Fruit fly (Drosophila melanogaster) whole organism, embryonic: Measurements from ENCODE around the gene gro.
A peak's percentile ranks its signal among the peaks of the same experiment; 100 is the strongest.

Source experiments
- Aef1 ChIP-seq: fragments of 200-800 bp; sonication (Bioruptor generic); IDR thresholded peaks from 3 replicates; pipeline ENCODE4 v1.3.6; 2022; ENCODE audit warnings: missing biosample characterization, missing genetic modification characterization
- Antp ChIP-seq: fragments of 200-800 bp; sonication (Bioruptor generic); optimal IDR thresholded peaks from 3 replicates; lab custom pipeline; 2016; ENCODE audit warnings: missing biosample characterization, missing genetic modification characterization
- Atf6 ChIP-seq: fragments of 200-800 bp; sonication (Bioruptor generic); IDR thresholded peaks from 2 replicates; pipeline ENCODE4 v1.3.6; 2022; ENCODE audit warnings: missing biosample characterization, missing genetic modification characterization
- Blimp-1 ChIP-seq: fragments of 200-800 bp; sonication (Bioruptor generic); optimal IDR thresholded peaks from 3 replicates; lab custom pipeline; 2018; ENCODE audit warnings: missing biosample characterization, missing genetic modification characterization, mild to moderate bottlenecking, moderate library complexity, missing genetic modification reagents
- CG11723 ChIP-seq: fragments of 200-800 bp; sonication (Bioruptor generic); optimal IDR thresholded peaks from 2 replicates; lab custom pipeline; 2017; ENCODE audit warnings: missing biosample characterization, mild to moderate bottlenecking, missing genetic modification characterization
- CG12104 ChIP-seq: fragments of 200-800 bp; sonication (Bioruptor generic); optimal IDR thresholded peaks from 3 replicates; lab custom pipeline; 2016; ENCODE audit warnings: missing biosample characterization, missing genetic modification characterization
- CG13775 ChIP-seq: fragments of 200-800 bp; sonication (Bioruptor generic); optimal IDR thresholded peaks from 3 replicates; lab custom pipeline; 2017; ENCODE audit warnings: missing biosample characterization, mild to moderate bottlenecking, missing genetic modification characterization
- CG14014 ChIP-seq: fragments of 200-800 bp; sonication (Bioruptor generic); IDR thresholded peaks from 2 replicates; pipeline ENCODE4 v1.3.6; 2022; ENCODE audit warnings: missing biosample characterization, missing genetic modification characterization
- CG15601 ChIP-seq: fragments of 200-800 bp; sonication (Bioruptor generic); optimal IDR thresholded peaks from 3 replicates; lab custom pipeline; 2019; ENCODE audit warnings: missing biosample characterization, mild to moderate bottlenecking, missing genetic modification characterization, moderate library complexity
- CG15696 ChIP-seq: fragments of 200-800 bp; sonication (Bioruptor generic); optimal IDR thresholded peaks from 2 replicates; lab custom pipeline; 2019; ENCODE audit warnings: missing biosample characterization, mild to moderate bottlenecking, missing genetic modification characterization, moderate library complexity
- CG17328 ChIP-seq: fragments of 200-800 bp; sonication (Bioruptor generic); IDR thresholded peaks from 2 replicates; pipeline ENCODE4 v1.3.6; 2022; ENCODE audit warnings: missing biosample characterization, missing genetic modification characterization
- CG18262 ChIP-seq: fragments of 200-800 bp; optimal IDR thresholded peaks from 3 replicates; lab custom pipeline; 2019; ENCODE audit warnings: missing biosample characterization, mild to moderate bottlenecking, missing genetic modification characterization, moderate library complexity
- CG18619 ChIP-seq: fragments of 200-800 bp; sonication (Bioruptor generic); optimal IDR thresholded peaks from 3 replicates; lab custom pipeline; 2017; ENCODE audit warnings: missing biosample characterization, mild to moderate bottlenecking, missing genetic modification characterization
- CG2889 ChIP-seq: fragments of 200-800 bp; sonication (Bioruptor generic); IDR thresholded peaks from 3 replicates; pipeline ENCODE4 v1.3.6; 2022; ENCODE audit warnings: missing biosample characterization, missing genetic modification characterization
- CG31224 ChIP-seq: fragments of 200-800 bp; sonication (Bioruptor generic); IDR thresholded peaks from 2 replicates; pipeline ENCODE4 v1.3.6; 2022; ENCODE audit warnings: missing biosample characterization, missing genetic modification characterization
- CG31441 ChIP-seq: fragments of 200-800 bp; sonication (Bioruptor generic); IDR thresholded peaks from 2 replicates; pipeline ENCODE4 v1.3.6; 2022; ENCODE audit warnings: missing biosample characterization, missing genetic modification characterization
- CG3726 ChIP-seq: fragments of 200-800 bp; sonication (Bioruptor generic); IDR thresholded peaks from 3 replicates; pipeline ENCODE4, ENCODE4 v1.3.6; 2022; ENCODE audit warnings: missing biosample characterization, missing genetic modification characterization
- CG4820 ChIP-seq: fragments of 200-800 bp; sonication (Bioruptor generic); optimal IDR thresholded peaks from 3 replicates; lab custom pipeline; 2016; ENCODE audit warnings: missing biosample characterization, missing genetic modification characterization
- CG6654 ChIP-seq: fragments of 200-800 bp; sonication (Bioruptor generic); optimal IDR thresholded peaks from 2 replicates; lab custom pipeline; 2017; ENCODE audit warnings: missing biosample characterization, mild to moderate bottlenecking, missing genetic modification characterization
- CG6689 ChIP-seq: fragments of 200-800 bp; sonication (Bioruptor generic); IDR thresholded peaks from 2 replicates; pipeline ENCODE4 v1.3.6; 2022; ENCODE audit warnings: missing biosample characterization, missing genetic modification characterization
- CG6813 ChIP-seq: fragments of 200-800 bp; sonication (Bioruptor generic); optimal IDR thresholded peaks from 2 replicates; lab custom pipeline; 2017; ENCODE audit warnings: missing biosample characterization, missing genetic modification characterization, mild to moderate bottlenecking, moderate library complexity, missing genetic modification reagents
- CG7745 ChIP-seq: fragments of 200-800 bp; sonication (Bioruptor generic); optimal IDR thresholded peaks from 2 replicates; lab custom pipeline; 2018; ENCODE audit warnings: missing biosample characterization, mild to moderate bottlenecking, missing genetic modification characterization, moderate library complexity
- CG8765 ChIP-seq: fragments of 200-800 bp; sonication (Bioruptor generic); IDR thresholded peaks from 2 replicates; pipeline ENCODE4 v1.3.6; 2022; ENCODE audit warnings: missing biosample characterization, missing genetic modification characterization
- CG9817 ChIP-seq: fragments of 200-800 bp; sonication (Bioruptor generic); optimal IDR thresholded peaks from 2 replicates; lab custom pipeline; 2018; ENCODE audit warnings: missing biosample characterization, mild to moderate bottlenecking, missing genetic modification characterization, moderate library complexity
- Dll ChIP-seq: fragments of 200-800 bp; sonication (Bioruptor generic); IDR thresholded peaks from 4 replicates; pipeline ENCODE4 v1.3.6; 2022; ENCODE audit warnings: missing biosample characterization, missing genetic modification characterization; ENCODE audit not compliant: partially characterized antibody
- Fer3 ChIP-seq: fragments of 200-800 bp; sonication (Bioruptor generic); optimal IDR thresholded peaks from 2 replicates; lab custom pipeline; 2018; ENCODE audit warnings: missing biosample characterization, mild to moderate bottlenecking, missing genetic modification characterization, moderate library complexity
- Hey ChIP-seq: fragments of 200-800 bp; sonication (Bioruptor generic); optimal IDR thresholded peaks from 3 replicates; lab custom pipeline; 2018; ENCODE audit warnings: missing biosample characterization, mild to moderate bottlenecking, missing genetic modification characterization
- Hr51 ChIP-seq, 2 experiments: fragments of 200-800 bp; sonication (Bioruptor generic); optimal IDR thresholded peaks; 2 replicates in 1 of 2; 3 replicates in 1 of 2; lab custom pipeline; 2016 to 2018; ENCODE audit warnings: missing biosample characterization in 2 of 2, missing genetic modification characterization in 2 of 2, mild to moderate bottlenecking in 1 of 2, moderate library complexity in 1 of 2
- Med ChIP-seq: fragments of 200-800 bp; sonication (Bioruptor generic); peaks from one replicate; lab custom pipeline; 2016; ENCODE audit warnings: missing biosample characterization, missing genetic modification characterization, mild to moderate bottlenecking, inconsistent platforms, moderate library complexity
- Meics ChIP-seq: fragments of 200-800 bp; sonication (Bioruptor generic); optimal IDR thresholded peaks from 2 replicates; lab custom pipeline; 2017; ENCODE audit warnings: missing biosample characterization, mild to moderate bottlenecking, missing genetic modification characterization
- Oli ChIP-seq: fragments of 200-800 bp; sonication (Bioruptor generic); optimal IDR thresholded peaks from 2 replicates; lab custom pipeline; 2018; ENCODE audit warnings: missing biosample characterization, mild to moderate bottlenecking, missing genetic modification characterization, moderate library complexity
- amos ChIP-seq: fragments of 200-800 bp; sonication (Bioruptor generic); IDR thresholded peaks from 2 replicates; pipeline ENCODE4 v1.3.6; 2022; ENCODE audit warnings: missing biosample characterization, missing genetic modification characterization; ENCODE audit not compliant: partially characterized antibody
- ap ChIP-seq: fragments of 200-800 bp; sonication (Bioruptor generic); IDR thresholded peaks from 2 replicates; pipeline ENCODE4 v1.3.6; 2022; ENCODE audit warnings: missing biosample characterization, missing genetic modification characterization
- chinmo ChIP-seq: fragments of 200-800 bp; sonication (Bioruptor generic); IDR thresholded peaks from 4 replicates; pipeline ENCODE4 v1.3.6; 2022; ENCODE audit warnings: missing biosample characterization, missing genetic modification characterization; ENCODE audit not compliant: partially characterized antibody
- danr ChIP-seq: fragments of 200-800 bp; sonication (Bioruptor generic); IDR thresholded peaks from 2 replicates; pipeline ENCODE4 v1.3.6; 2022; ENCODE audit warnings: missing biosample characterization, missing genetic modification characterization
- dati ChIP-seq: fragments of 200-800 bp; sonication (Bioruptor generic); IDR thresholded peaks from 2 replicates; pipeline ENCODE4 v1.3.6; 2022; ENCODE audit warnings: missing biosample characterization, missing genetic modification characterization
- ems ChIP-seq: fragments of 200-800 bp; sonication (Bioruptor generic); optimal IDR thresholded peaks from 3 replicates; lab custom pipeline; 2016; ENCODE audit warnings: missing biosample characterization, missing genetic modification characterization
- exex ChIP-seq: fragments of 200-800 bp; sonication (Bioruptor generic); optimal IDR thresholded peaks from 4 replicates; lab custom pipeline; 2018; ENCODE audit warnings: missing biosample characterization, mild to moderate bottlenecking, missing genetic modification characterization, moderate library complexity
- eyg ChIP-seq: fragments of 200-800 bp; sonication (Bioruptor generic); optimal IDR thresholded peaks from 3 replicates; lab custom pipeline; 2016; ENCODE audit warnings: missing biosample characterization, missing genetic modification characterization
- gce ChIP-seq: fragments of 200-800 bp; sonication (Bioruptor generic); IDR thresholded peaks from 3 replicates; pipeline ENCODE4 v1.3.6; 2022; ENCODE audit warnings: missing biosample characterization, missing genetic modification characterization
- ind ChIP-seq: fragments of 200-800 bp; sonication (Bioruptor generic); optimal IDR thresholded peaks from 3 replicates; lab custom pipeline; 2016; ENCODE audit warnings: missing biosample characterization, missing genetic modification characterization
- inv ChIP-seq: fragments of 200-800 bp; sonication (Bioruptor generic); IDR thresholded peaks from 2 replicates; pipeline ENCODE4 v1.3.6; 2022; ENCODE audit warnings: missing biosample characterization, missing genetic modification characterization; ENCODE audit not compliant: partially characterized antibody
- otp ChIP-seq: fragments of 200-800 bp; sonication (Bioruptor generic); IDR thresholded peaks from 3 replicates; pipeline ENCODE4, ENCODE4 v1.3.6; 2022; ENCODE audit warnings: missing biosample characterization, missing genetic modification characterization
- ranshi ChIP-seq: fragments of 200-800 bp; sonication (Bioruptor generic); IDR thresholded peaks from 2 replicates; pipeline ENCODE4 v1.3.6; 2022; ENCODE audit warnings: missing biosample characterization, missing genetic modification characterization
- scrt ChIP-seq: fragments of 200-800 bp; sonication (Bioruptor generic); optimal IDR thresholded peaks from 2 replicates; lab custom pipeline; 2018; ENCODE audit warnings: missing biosample characterization, mild to moderate bottlenecking, missing genetic modification characterization, moderate library complexity
- tio ChIP-seq: fragments of 200-800 bp; sonication (Bioruptor generic); optimal IDR thresholded peaks from 2 replicates; lab custom pipeline; 2017; ENCODE audit warnings: missing biosample characterization, missing genetic modification characterization, inconsistent platforms
- usp ChIP-seq: fragments of >200 bp; optimal IDR thresholded peaks from 2 replicates; lab custom pipeline; 2017; ENCODE audit warnings: missing biosample characterization, missing genetic modification characterization

gro gene

dm6 chr3R:26020244-26021171, 21.0 kb upstream of the gro start (continued):
- TF ChIP-seq CG11723 (GFP tag; lab: Kevin White, UChicago), result peak; percentile 28
- TF ChIP-seq CG4820 (GFP tag; lab: Kevin White, UChicago), result peak; percentile 56
- peak; percentile 36 for TF ChIP-seq ems (GFP tag; lab: Kevin White, UChicago)
- peak; percentile 50 for TF ChIP-seq tio
- 0 out of 2 replicates have a peak, but pooled peaks have one; percentile 33 for TF ChIP-seq ap (GFP tag; lab: Robert Waterston, UW)
- no peak; the same call in 1 of the 2 replicates for TF ChIP-seq dati (GFP tag; lab: Robert Waterston, UW)
- 0 out of 2 replicates have a peak, but pooled peaks have one; percentile 11 for TF ChIP-seq CG31224 (GFP tag; lab: Robert Waterston, UW)
- TF ChIP-seq inv, result no peak
- TF ChIP-seq scrt (GFP tag; lab: Kevin White, UChicago), result peak; percentile 46
- peak; percentile 49 for TF ChIP-seq CG13775 (GFP tag; lab: Kevin White, UChicago)
- TF ChIP-seq ranshi (GFP tag; lab: Robert Waterston, UW), result peak; percentile 59; the same call in 1 of the 2 replicates
- TF ChIP-seq Atf6 (GFP tag; lab: Robert Waterston, UW), result no peak
- TF ChIP-seq Med, result peak; percentile 79
- no peak for TF ChIP-seq danr
- no peak for TF ChIP-seq eyg
- no peak for TF ChIP-seq Antp (GFP tag; lab: Kevin White, UChicago)
- TF ChIP-seq CG14014, result 0 out of 2 replicates have a peak, but pooled peaks have one; percentile 16
- peak; percentile 72 for TF ChIP-seq Blimp-1 (GFP tag; lab: Kevin White, UChicago)
- peak; percentile 24; the same call in 1 of the 4 replicates for TF ChIP-seq Dll (GFP tag; lab: Robert Waterston, UW)
- peak; percentile 90 for TF ChIP-seq CG31441 (GFP tag; lab: Robert Waterston, UW)
- TF ChIP-seq CG6813 (GFP tag; lab: Kevin White, UChicago), result peak; percentile 62
- TF ChIP-seq amos, result no peak
- TF ChIP-seq CG17328, result peak; percentile 33
- TF ChIP-seq Hr51 (GFP tag; optimal IDR thresholded peaks at IDR 0.05; lab: Kevin White, UChicago), result peak in 1 of 2 experiments; percentile 82
- no peak for TF ChIP-seq Hey
- TF ChIP-seq usp (GFP tag; lab: Kevin White, UChicago), result no peak
- TF ChIP-seq Oli (tag; lab: Kevin White, UChicago), result peak; percentile 80
- TF ChIP-seq ind, result peak; percentile 59
- peak; percentile 55 for TF ChIP-seq CG9817 (tag; lab: Kevin White, UChicago)
- peak; percentile 33; the same call in 1 of the 3 replicates for TF ChIP-seq gce (GFP tag; lab: Robert Waterston, UW)
- TF ChIP-seq CG6689 (GFP tag; lab: Robert Waterston, UW), result peak; percentile 64
- TF ChIP-seq exex (tag; lab: Kevin White, UChicago), result peak; percentile 2
- TF ChIP-seq CG7745 (tag; lab: Kevin White, UChicago), result no peak
- 0 out of 3 replicates have a peak, but pooled peaks have one; percentile 43 for TF ChIP-seq CG2889 (GFP tag; lab: Robert Waterston, UW)
- peak; percentile 73 for TF ChIP-seq CG18262 (tag; lab: Kevin White, UChicago)
- no peak for TF ChIP-seq otp (GFP tag; lab: Robert Waterston, UW)
- TF ChIP-seq Fer3 (tag; lab: Kevin White, UChicago), result peak; percentile 47
- TF ChIP-seq CG15601 (tag; lab: Kevin White, UChicago), result peak; percentile 57
- peak; percentile 64 for TF ChIP-seq CG15696
- TF ChIP-seq Aef1, result peak; percentile 34; the same call in 1 of the 3 replicates
- peak; percentile 99 for TF ChIP-seq chinmo (GFP tag; lab: Robert Waterston, UW)
- TF ChIP-seq CG3726 (GFP tag; lab: Robert Waterston, UW), result no peak
- TF ChIP-seq CG8765 (GFP tag; lab: Robert Waterston, UW), result no peak
- peak; percentile 30 for TF ChIP-seq CG6654 (GFP tag; lab: Kevin White, UChicago)
- peak; percentile 33 for TF ChIP-seq CG18619
- TF ChIP-seq CG12104 (GFP tag; lab: Kevin White, UChicago), result peak; percentile 45
- peak; percentile 71 for TF ChIP-seq Meics (GFP tag; lab: Kevin White, UChicago)
